Worm (Caenorhabditis elegans) whole organism, young adult: ENCODE data around the gene F10D7.10.

Experiments used
- C06A6.2 ChIP-seq: fragments of 200-800 bp; sonication (Bioruptor generic); conservative IDR thresholded peaks from 2 replicates; pipeline ENCODE4 v1.3.6; 2022; ENCODE audit warnings: missing genetic modification characterization, missing compliant biosample characterization
- F10E7.11 ChIP-seq: sonication (generic microtip); optimal IDR thresholded peaks from 2 replicates; lab custom pipeline; 2017; ENCODE audit warnings: mild to moderate bottlenecking, missing genetic modification characterization, moderate library complexity, missing compliant biosample characterization
- F33H1.4 ChIP-seq: fragments of 200-800 bp; sonication (Bioruptor generic); IDR thresholded peaks from 2 replicates; pipeline ENCODE4 v1.3.6; 2022; ENCODE audit warnings: missing genetic modification reagents, missing genetic modification characterization, missing compliant biosample characterization
- F57A8.1 ChIP-seq: fragments of 200-800 bp; sonication (Bioruptor generic); optimal IDR thresholded peaks from 2 replicates; lab custom pipeline; 2018; ENCODE audit warnings: mild to moderate bottlenecking, missing genetic modification characterization, moderate library complexity, missing compliant biosample characterization
- K11D2.4 ChIP-seq: fragments of 200-800 bp; sonication (Bioruptor generic); IDR thresholded peaks from 2 replicates; pipeline ENCODE4 v1.3.6; 2022; ENCODE audit warnings: missing genetic modification reagents, missing genetic modification characterization, missing compliant biosample characterization
- Y53F4B.3 ChIP-seq: fragments of 200-800 bp; sonication (Bioruptor generic); IDR thresholded peaks from 2 replicates; pipeline ENCODE4 v1.3.6; 2022; ENCODE audit warnings: missing genetic modification reagents, missing genetic modification characterization, missing compliant biosample characterization
- Y53G8AR.9 ChIP-seq: fragments of 200-800 bp; sonication (Bioruptor generic); conservative IDR thresholded peaks from 2 replicates; pipeline ENCODE4 v1.3.6; 2022; ENCODE audit warnings: missing genetic modification reagents, missing genetic modification characterization, missing compliant biosample characterization
- ZK185.1 ChIP-seq: sonication (generic microtip); optimal IDR thresholded peaks from 2 replicates; lab custom pipeline; 2016; ENCODE audit warnings: mild to moderate bottlenecking, missing genetic modification characterization, missing compliant biosample characterization; ENCODE audit not compliant: poor library complexity, severe bottlenecking
- ama-1 ChIP-seq, 3 experiments: fragments of 150-350 bp in 1 of 3; sonication (generic microtip) in 2 of 3; optimal IDR thresholded peaks; 2 replicates each; lab custom pipeline; 2014 to 2018; ENCODE audit warnings: missing biosample characterization in 2 of 3, missing genetic modification characterization in 2 of 3, missing genetic modification reagents in 2 of 3
- athp-1 ChIP-seq: sonication (generic microtip); optimal IDR thresholded peaks from 2 replicates; lab custom pipeline; 2017; ENCODE audit warnings: mild to moderate bottlenecking, missing genetic modification characterization, missing compliant biosample characterization
- attf-6 ChIP-seq: fragments of 200-800 bp; sonication (Bioruptor generic); IDR thresholded peaks from 2 replicates; pipeline ENCODE4 v1.3.6; 2022; ENCODE audit warnings: missing genetic modification reagents, missing genetic modification characterization, missing compliant biosample characterization
- ceh-100 ChIP-seq: fragments of 200-800 bp; sonication (Bioruptor generic); IDR thresholded peaks from 2 replicates; pipeline ENCODE4 v1.3.6; 2022; ENCODE audit warnings: missing genetic modification reagents, missing genetic modification characterization, missing compliant biosample characterization
- ceh-58 ChIP-seq: fragments of 200-800 bp; sonication (Bioruptor generic); IDR thresholded peaks from 2 replicates; pipeline ENCODE4 v1.3.6; 2022; ENCODE audit warnings: missing genetic modification characterization, missing compliant biosample characterization
- ceh-91 ChIP-seq: fragments of 200-800 bp; sonication (Bioruptor generic); IDR thresholded peaks from 2 replicates; pipeline ENCODE4 v1.3.6; 2022; ENCODE audit warnings: missing genetic modification reagents, missing genetic modification characterization, missing compliant biosample characterization
- die-1 ChIP-seq: sonication (generic microtip); optimal IDR thresholded peaks from 2 replicates; lab custom pipeline; 2016; ENCODE audit warnings: missing genotype, mild to moderate bottlenecking, missing genetic modification characterization, missing compliant biosample characterization
- efl-1 ChIP-seq: fragments of 150-350 bp; optimal IDR thresholded peaks from 2 replicates; lab custom pipeline; 2014; ENCODE audit warnings: missing biosample characterization, missing genetic modification reagents, missing genetic modification characterization
- egl-18 ChIP-seq: fragments of 200-800 bp; sonication (Bioruptor generic); IDR thresholded peaks from 2 replicates; pipeline ENCODE4 v1.3.6; 2022; ENCODE audit warnings: missing genetic modification reagents, missing genetic modification characterization, missing compliant biosample characterization
- egl-44 ChIP-seq: fragments of 200-800 bp; sonication (Bioruptor generic); IDR thresholded peaks from 2 replicates; pipeline ENCODE4 v1.3.6; 2022; ENCODE audit warnings: missing genetic modification reagents, missing genetic modification characterization, missing compliant biosample characterization
- egrh-3 ChIP-seq: fragments of 200-800 bp; sonication (Bioruptor generic); IDR thresholded peaks from 2 replicates; pipeline ENCODE4 v1.3.6; 2022; ENCODE audit warnings: missing genetic modification reagents, missing genetic modification characterization, missing compliant biosample characterization
- gei-17 ChIP-seq: fragments of 200-800 bp; sonication (Bioruptor generic); optimal IDR thresholded peaks from 2 replicates; lab custom pipeline; 2018; ENCODE audit warnings: mild to moderate bottlenecking, missing genetic modification characterization, missing compliant biosample characterization
- hrde-1 ChIP-seq: sonication (generic microtip); optimal IDR thresholded peaks from 2 replicates; lab custom pipeline; 2016; ENCODE audit warnings: missing genetic modification characterization, mild to moderate bottlenecking, missing compliant biosample characterization, moderate library complexity, missing genotype, missing genetic modification reagents, borderline replicate concordance
- lag-1 ChIP-seq: fragments of 200-800 bp; sonication (Bioruptor generic); IDR thresholded peaks from 2 replicates; pipeline ENCODE4 v1.3.6; 2022; ENCODE audit warnings: missing genetic modification reagents, missing genetic modification characterization, missing compliant biosample characterization
- lir-1 ChIP-seq: fragments of 200-800 bp; sonication (Bioruptor generic); conservative IDR thresholded peaks from 2 replicates; pipeline ENCODE4 v1.3.6; 2022; ENCODE audit warnings: missing genetic modification reagents, missing genetic modification characterization, missing compliant biosample characterization
- madf-8 ChIP-seq: fragments of 200-800 bp; sonication (Bioruptor generic); conservative IDR thresholded peaks from 2 replicates; pipeline ENCODE4 v1.3.6; 2022; ENCODE audit warnings: missing genetic modification reagents, missing genetic modification characterization, missing compliant biosample characterization
- mcd-1 ChIP-seq: fragments of 200-800 bp; sonication (Bioruptor generic); IDR thresholded peaks from 2 replicates; pipeline ENCODE4 v1.3.6; 2022; ENCODE audit warnings: missing genetic modification reagents, missing genetic modification characterization, missing compliant biosample characterization
- mel-28 ChIP-seq: sonication (generic microtip); optimal IDR thresholded peaks from 2 replicates; lab custom pipeline; 2016; ENCODE audit warnings: borderline replicate concordance, mild to moderate bottlenecking, missing genetic modification characterization, missing compliant biosample characterization
- mes-4 ChIP-seq: sonication (generic microtip); optimal IDR thresholded peaks from 2 replicates; lab custom pipeline; 2016; ENCODE audit warnings: missing genotype, missing genetic modification characterization, missing compliant biosample characterization
- mxl-1 ChIP-seq: sonication (generic microtip); optimal IDR thresholded peaks from 2 replicates; lab custom pipeline; 2016; ENCODE audit warnings: missing genetic modification characterization, missing compliant biosample characterization
- nhr-179 ChIP-seq: sonication (generic microtip); optimal IDR thresholded peaks from 2 replicates; lab custom pipeline; 2016; ENCODE audit warnings: mild to moderate bottlenecking, missing genetic modification characterization, missing compliant biosample characterization
- nhr-80 ChIP-seq: sonication (generic microtip); optimal IDR thresholded peaks from 2 replicates; lab custom pipeline; 2016; ENCODE audit warnings: missing genetic modification characterization, missing compliant biosample characterization
- rpc-1 ChIP-seq, 2 experiments: fragments of 150-350 bp in 1 of 2; sonication (generic microtip) in 1 of 2; optimal IDR thresholded peaks; 2 replicates each; lab custom pipeline; 2014 to 2018; ENCODE audit warnings: missing biosample characterization in 1 of 2, missing genetic modification characterization in 1 of 2, missing genetic modification reagents in 1 of 2, missing genotype in 1 of 2
- sdz-38 ChIP-seq: sonication (generic microtip); optimal IDR thresholded peaks from 2 replicates; lab custom pipeline; 2016; ENCODE audit warnings: missing genotype, missing genetic modification characterization, missing compliant biosample characterization
- snpc-1.1 ChIP-seq: sonication (generic microtip); optimal IDR thresholded peaks from 2 replicates; lab custom pipeline; 2017; ENCODE audit warnings: missing genetic modification characterization, mild to moderate bottlenecking, missing compliant biosample characterization, antibody characterized with exemption, moderate library complexity, missing genotype, missing genetic modification reagents; ENCODE audit not compliant: insufficient read depth
- snpc-1.3 ChIP-seq: sonication (generic microtip); optimal IDR thresholded peaks from 2 replicates; lab custom pipeline; 2017; ENCODE audit warnings: missing genetic modification characterization, mild to moderate bottlenecking, missing compliant biosample characterization, antibody characterized with exemption, moderate library complexity, missing genotype, missing genetic modification reagents; ENCODE audit not compliant: insufficient read depth
- snpc-3.4 ChIP-seq: sonication (generic microtip); optimal IDR thresholded peaks from 2 replicates; lab custom pipeline; 2017; ENCODE audit warnings: missing genetic modification characterization, mild to moderate bottlenecking, missing compliant biosample characterization, antibody characterized with exemption, moderate library complexity, missing genotype, missing genetic modification reagents
- tbp1 ChIP-seq: fragments of 200-800 bp; sonication (Bioruptor generic); optimal IDR thresholded peaks from 2 replicates; lab custom pipeline; 2018; ENCODE audit warnings: mild to moderate bottlenecking, missing genetic modification characterization, missing compliant biosample characterization
- unc-62 ChIP-seq: fragments of 150-350 bp; optimal IDR thresholded peaks from 2 replicates; lab custom pipeline; 2014; ENCODE audit warnings: missing biosample characterization, missing genetic modification reagents, missing genetic modification characterization
- zfh-2 ChIP-seq: fragments of 200-800 bp; sonication (Bioruptor generic); conservative IDR thresholded peaks from 2 replicates; pipeline ENCODE4 v1.3.6; 2022; ENCODE audit warnings: missing genetic modification reagents, missing genetic modification characterization, missing compliant biosample characterization
- ztf-3 ChIP-seq: fragments of 200-800 bp; sonication (Bioruptor generic); optimal IDR thresholded peaks from 2 replicates; lab custom pipeline; 2018; ENCODE audit warnings: mild to moderate bottlenecking, missing genetic modification characterization, missing compliant biosample characterization

Gene F10D7.10

ce11 chrX:17384343-17384742 is 4.8 kb upstream of the F10D7.10 start:
- TF ChIP-seq snpc-3.4 (no peak), F57A8.1 (GFP tag; lab: Kevin White, UChicago) (no peak), ceh-58 (no peak), Y53F4B.3 (GFP tag; lab: Robert Waterston, UW) (no peak), snpc-1.3 (no peak), zfh-2 (GFP tag; lab: Robert Waterston, UW) (peak; percentile 80)

- TF ChIP-seq F10E7.11: no peak
- TF ChIP-seq lir-1 (GFP tag; lab: Robert Waterston, UW): no peak
- no peak for TF ChIP-seq F33H1.4 (GFP tag; lab: Robert Waterston, UW)
- no peak for TF ChIP-seq ceh-58
- no peak for TF ChIP-seq nhr-179 (tag; lab: Kevin White, UChicago)
- TF ChIP-seq mel-28 (tag; lab: Kevin White, UChicago): no peak
- TF ChIP-seq snpc-3.4: no peak
- TF ChIP-seq tbp1: no peak
- TF ChIP-seq C06A6.2 (GFP tag; lab: Robert Waterston, UW): no peak
- no peak for TF ChIP-seq gei-17 (GFP tag; lab: Kevin White, UChicago)
- TF ChIP-seq ceh-91 (GFP tag; lab: Robert Waterston, UW): no peak
- no peak for TF ChIP-seq rpc-1 (optimal IDR thresholded peaks at IDR 0.05; lab: Kevin White, UChicago)
- TF ChIP-seq rpc-1 (tag; optimal IDR thresholded peaks at IDR 0.05; lab: Kevin White, UChicago): no peak
- no peak for TF ChIP-seq attf-6 (GFP tag; lab: Robert Waterston, UW)
- no peak for TF ChIP-seq K11D2.4 (GFP tag; lab: Robert Waterston, UW)
- TF ChIP-seq sdz-38 (tag; lab: Kevin White, UChicago): no peak
- TF ChIP-seq unc-62 (GFP tag; lab: Kevin White, UChicago): no peak
- no peak for TF ChIP-seq egl-44 (GFP tag; lab: Robert Waterston, UW)
- TF ChIP-seq mcd-1 (GFP tag; lab: Robert Waterston, UW): no peak
- TF ChIP-seq Y53G8AR.9: no peak
- TF ChIP-seq efl-1 (GFP tag; lab: Kevin White, UChicago): no peak
These were observed 2.4 kb upstream of the F10D7.10 start, which contains the start of gene F10D7.4 for ce11 chrX:17381975-17382374. F10D7.4 (minus strand) TSS chrX:17382075.

- TF ChIP-seq ZK185.1 (tag; lab: Kevin White, UChicago) (no peak), nhr-80 (tag; lab: Kevin White, UChicago) (peak; percentile 7)
- TF ChIP-seq, all 124 proteins: peak for 1
These were observed 579 bp downstream of the F10D7.10 start for ce11 chrX:17378996-17379395.

- TF ChIP-seq nhr-80 (tag; lab: Kevin White, UChicago): peak; percentile 21
- TF ChIP-seq ama-1 (optimal IDR thresholded peaks at IDR 0.05; lab: Kevin White, UChicago): no peak
- no peak for TF ChIP-seq ama-1 (GFP tag; optimal IDR thresholded peaks at IDR 0.05; lab: Kevin White, UChicago)
These were observed 3.7 kb downstream of the F10D7.10 start for ce11 chrX:17375877-17376276.

- TF ChIP-seq F10E7.11: no peak
- no peak for TF ChIP-seq ceh-58
- TF ChIP-seq ztf-3 (GFP tag; lab: Kevin White, UChicago): no peak
- no peak for TF ChIP-seq mes-4 (tag; lab: Kevin White, UChicago)
- TF ChIP-seq lir-1 (GFP tag; lab: Robert Waterston, UW): no peak
- no peak for TF ChIP-seq mcd-1 (GFP tag; lab: Robert Waterston, UW)
These were observed 5.0 kb downstream of the F10D7.10 start, which contains the start of gene F10D7.3 for ce11 chrX:17374534-17374933. F10D7.3 (minus strand) TSS chrX:17374634.

ce11 chrX:17373955-17374354 is 5.6 kb downstream of the F10D7.10 start:
- no peak for TF ChIP-seq hrde-1
- TF ChIP-seq lag-1 (GFP tag; lab: Robert Waterston, UW): no peak
- TF ChIP-seq lir-1 (GFP tag; lab: Robert Waterston, UW): no peak
- no peak for TF ChIP-seq egrh-3
- TF ChIP-seq madf-8: no peak
- no peak for TF ChIP-seq mxl-1
- TF ChIP-seq egl-18 (GFP tag; lab: Robert Waterston, UW): no peak
- no peak for TF ChIP-seq nhr-80 (tag; lab: Kevin White, UChicago)
- TF ChIP-seq F10E7.11: no peak
- no peak for TF ChIP-seq athp-1 (tag; lab: Kevin White, UChicago)
- no peak for TF ChIP-seq ceh-100 (GFP tag; lab: Robert Waterston, UW)
- no peak for TF ChIP-seq die-1 (tag; lab: Kevin White, UChicago)
- no peak for TF ChIP-seq snpc-1.1 (tag; lab: Kevin White, UChicago)
